Worm (Caenorhabditis elegans) whole organism, mixed stage, embryonic: ENCODE measurements around the gene str-176.

Experiments
- M03D4.4 ChIP-seq: sonication (generic microtip); optimal IDR thresholded peaks from 2 replicates; lab custom pipeline; 2017; ENCODE audit warnings: mild to moderate bottlenecking, missing genetic modification characterization, missing compliant biosample characterization
- bed-3 ChIP-seq: fragments of 200-800 bp; sonication (Bioruptor generic); optimal IDR thresholded peaks from 3 replicates; lab custom pipeline; 2018; ENCODE audit warnings: mild to moderate bottlenecking, missing genetic modification characterization, moderate library complexity, missing compliant biosample characterization
- blmp-1 ChIP-seq: fragments of 150-350 bp; optimal IDR thresholded peaks from 2 replicates; lab custom pipeline; 2014; ENCODE audit warnings: missing biosample characterization, missing genetic modification characterization
- ceh-43 ChIP-seq: fragments of 200-800 bp; sonication (Bioruptor generic); optimal IDR thresholded peaks from 2 replicates; lab custom pipeline; 2018; ENCODE audit warnings: mild to moderate bottlenecking, missing genetic modification characterization, moderate library complexity, missing compliant biosample characterization
- ceh-83 ChIP-seq: fragments of 200-800 bp; sonication (Bioruptor generic); optimal IDR thresholded peaks from 2 replicates; lab custom pipeline; 2018; ENCODE audit warnings: mild to moderate bottlenecking, missing genetic modification characterization, missing compliant biosample characterization
- ces-1 ChIP-seq: fragments of 150-350 bp; optimal IDR thresholded peaks from 2 replicates; lab custom pipeline; 2014; ENCODE audit warnings: missing biosample characterization, missing genetic modification reagents, missing genetic modification characterization
- cnd-1 ChIP-seq: fragments of 200-800 bp; sonication (Bioruptor generic); optimal IDR thresholded peaks from 2 replicates; lab custom pipeline; 2018; ENCODE audit warnings: mild to moderate bottlenecking, missing genetic modification characterization, missing compliant biosample characterization
- drap-1 ChIP-seq: fragments of 200-800 bp; sonication (Bioruptor generic); optimal IDR thresholded peaks from 3 replicates; lab custom pipeline; 2018; ENCODE audit warnings: mild to moderate bottlenecking, missing genetic modification characterization, missing compliant biosample characterization
- elt-1 ChIP-seq: sonication (generic microtip); optimal IDR thresholded peaks from 2 replicates; lab custom pipeline; 2017; ENCODE audit warnings: missing genetic modification characterization, mild to moderate bottlenecking, missing compliant biosample characterization, antibody characterized with exemption, moderate library complexity, borderline replicate concordance; ENCODE audit not compliant: insufficient read depth
- ham-2 ChIP-seq: fragments of 200-800 bp; sonication (Bioruptor generic); optimal IDR thresholded peaks from 2 replicates; lab custom pipeline; 2018; ENCODE audit warnings: mild to moderate bottlenecking, missing genetic modification characterization, missing compliant biosample characterization
- hlh-1 ChIP-seq: fragments of 150-350 bp; optimal IDR thresholded peaks from 2 replicates; lab custom pipeline; 2014; ENCODE audit warnings: missing biosample characterization, missing genetic modification reagents, missing genetic modification characterization
- lin-32 ChIP-seq: fragments of 200-800 bp; sonication (Bioruptor generic); optimal IDR thresholded peaks from 2 replicates; lab custom pipeline; 2018; ENCODE audit warnings: mild to moderate bottlenecking, missing genetic modification characterization, missing compliant biosample characterization
- lsy-2 ChIP-seq: fragments of 150-350 bp; optimal IDR thresholded peaks from 2 replicates; lab custom pipeline; 2014; ENCODE audit warnings: missing biosample characterization, missing genetic modification characterization
- mab-5 ChIP-seq: fragments of 150-350 bp; optimal IDR thresholded peaks from 2 replicates; lab custom pipeline; 2014; ENCODE audit warnings: missing biosample characterization, missing genetic modification characterization
- mep-1 ChIP-seq: fragments of 150-350 bp; optimal IDR thresholded peaks from 2 replicates; lab custom pipeline; 2017; ENCODE audit warnings: missing biosample characterization, missing genetic modification reagents, missing genetic modification characterization, inconsistent platforms
- mls-2 ChIP-seq: sonication (generic microtip); optimal IDR thresholded peaks from 2 replicates; lab custom pipeline; 2016; ENCODE audit warnings: mild to moderate bottlenecking, missing genetic modification characterization, moderate library complexity, missing compliant biosample characterization
- nhr-12 ChIP-seq: fragments of 150-350 bp; optimal IDR thresholded peaks from 2 replicates; lab custom pipeline; 2014; ENCODE audit warnings: missing biosample characterization, missing genetic modification characterization
- nhr-2 ChIP-seq: fragments of 150-350 bp; optimal IDR thresholded peaks from 2 replicates; lab custom pipeline; 2014; ENCODE audit warnings: missing biosample characterization, missing genetic modification characterization
- nhr-237 ChIP-seq: fragments of 150-350 bp; optimal IDR thresholded peaks from 2 replicates; lab custom pipeline; 2014; ENCODE audit warnings: missing biosample characterization, missing genetic modification characterization
- nhr-28 ChIP-seq: fragments of 150-350 bp; optimal IDR thresholded peaks from 2 replicates; lab custom pipeline; 2014; ENCODE audit warnings: missing biosample characterization, missing genetic modification characterization
- pha-4 ChIP-seq: fragments of 150-350 bp; optimal IDR thresholded peaks from 2 replicates; lab custom pipeline; 2018; ENCODE audit warnings: missing biosample characterization, missing genetic modification reagents, missing genetic modification characterization
- sem-2 ChIP-seq: fragments of 200-800 bp; sonication (Bioruptor generic); optimal IDR thresholded peaks from 2 replicates; lab custom pipeline; 2018; ENCODE audit warnings: mild to moderate bottlenecking, missing genetic modification characterization, missing compliant biosample characterization
- snpc-4 ChIP-seq: fragments of 150-350 bp; optimal IDR thresholded peaks from 2 replicates; lab custom pipeline; 2014; ENCODE audit warnings: missing biosample characterization, missing genetic modification characterization
- sptf-1 ChIP-seq: sonication (generic microtip); optimal IDR thresholded peaks from 2 replicates; lab custom pipeline; 2017; ENCODE audit warnings: mild to moderate bottlenecking, missing genetic modification characterization, moderate library complexity, missing compliant biosample characterization
- tbx-8 ChIP-seq: fragments of 200-800 bp; sonication (Bioruptor generic); optimal IDR thresholded peaks from 2 replicates; lab custom pipeline; 2018; ENCODE audit warnings: mild to moderate bottlenecking, missing genetic modification characterization, moderate library complexity, missing compliant biosample characterization
- unc-120 ChIP-seq: sonication (generic microtip); optimal IDR thresholded peaks from 2 replicates; lab custom pipeline; 2017; ENCODE audit warnings: missing genetic modification characterization, missing compliant biosample characterization; ENCODE audit not compliant: poor library complexity, severe bottlenecking
- unc-39 ChIP-seq: fragments of 150-350 bp; optimal IDR thresholded peaks from 2 replicates; lab custom pipeline; 2014; ENCODE audit warnings: missing biosample characterization, missing genetic modification characterization
- zip-8 ChIP-seq: fragments of 150-350 bp; optimal IDR thresholded peaks from 2 replicates; lab custom pipeline; 2014; ENCODE audit warnings: missing biosample characterization, missing genetic modification characterization
- ztf-11 ChIP-seq: fragments of 150-350 bp; optimal IDR thresholded peaks from 2 replicates; lab custom pipeline; 2014; ENCODE audit warnings: missing biosample characterization, missing genetic modification characterization

str-176 gene

ce11 chrIV:8501382-8501781 lies 37.8 kb upstream of the str-176 start, which contains the start of gene C28C12.1:
C28C12.1 (plus strand) TSS chrIV:8501682.
- TF ChIP-seq mep-1 (tag; lab: Kevin White, UChicago) (no peak), nhr-28 (tag; lab: Kevin White, UChicago) (no peak), mls-2 (tag; lab: Kevin White, UChicago) (no peak), zip-8 (tag; lab: Kevin White, UChicago) (no peak), pha-4 (tag; lab: Kevin White, UChicago) (no peak), bed-3 (GFP tag; lab: Kevin White, UChicago) (no peak)

- no peak for TF ChIP-seq hlh-1
- TF ChIP-seq unc-120 (tag; lab: Kevin White, UChicago): no peak
- TF ChIP-seq nhr-28 (tag; lab: Kevin White, UChicago): no peak
- TF ChIP-seq tbx-8 (GFP tag; lab: Kevin White, UChicago): no peak
Observed at ce11 chrIV:8499956-8500355, 36.3 kb upstream of the str-176 start.

ce11 chrIV:8498773-8499360 lies 35.3 kb upstream of the str-176 start, which contains the start of the genes acdh-13 and mesp-1:
acdh-13 (minus strand) TSS chrIV:8498823.
mesp-1 (plus strand) TSS chrIV:8499310.
- TF ChIP-seq ceh-43 (GFP tag; lab: Kevin White, UChicago): no peak
- TF ChIP-seq nhr-237: no peak
- no peak for TF ChIP-seq ham-2 (GFP tag; lab: Kevin White, UChicago)
- TF ChIP-seq mls-2 (tag; lab: Kevin White, UChicago): no peak
- TF ChIP-seq sptf-1: no peak
- no peak for TF ChIP-seq bed-3 (GFP tag; lab: Kevin White, UChicago)
- no peak for TF ChIP-seq sem-2
- TF ChIP-seq unc-39 (tag; lab: Kevin White, UChicago): no peak
- TF ChIP-seq zip-8 (tag; lab: Kevin White, UChicago): no peak
- TF ChIP-seq ces-1: no peak
- TF ChIP-seq lsy-2 (tag; lab: Kevin White, UChicago): no peak
- TF ChIP-seq snpc-4 (tag; lab: Kevin White, UChicago): no peak
- no peak for TF ChIP-seq nhr-2 (tag; lab: Kevin White, UChicago)
- no peak for TF ChIP-seq cnd-1
- no peak for TF ChIP-seq nhr-28 (tag; lab: Kevin White, UChicago)
- TF ChIP-seq, all 35 proteins: peak for 0

- TF ChIP-seq sptf-1: no peak
- TF ChIP-seq mls-2 (tag; lab: Kevin White, UChicago): no peak
- no peak for TF ChIP-seq bed-3 (GFP tag; lab: Kevin White, UChicago)
- TF ChIP-seq pha-4 (tag; lab: Kevin White, UChicago): no peak
Observed at ce11 chrIV:8496263-8496662, 32.6 kb upstream of the str-176 start, which contains the start of gene C28C12.12. C28C12.12 (minus strand) TSS chrIV:8496363.

- TF ChIP-seq unc-120 (tag; lab: Kevin White, UChicago): no peak
- TF ChIP-seq nhr-2 (tag; lab: Kevin White, UChicago): no peak
- TF ChIP-seq sem-2: no peak
- TF ChIP-seq mep-1 (tag; lab: Kevin White, UChicago): no peak
- no peak for TF ChIP-seq zip-8 (tag; lab: Kevin White, UChicago)
- TF ChIP-seq elt-1 (tag; lab: Kevin White, UChicago): no peak
- TF ChIP-seq ces-1: no peak
- no peak for TF ChIP-seq ztf-11
Observed at ce11 chrIV:8492242-8492641, 28.6 kb upstream of the str-176 start, which contains the start of gene sru-7. sru-7 (plus strand) TSS chrIV:8492542.

- TF ChIP-seq drap-1 (GFP tag; lab: Kevin White, UChicago) (no peak), blmp-1 (tag; lab: Kevin White, UChicago) (no peak), zip-8 (tag; lab: Kevin White, UChicago) (no peak), tbx-8 (GFP tag; lab: Kevin White, UChicago) (no peak), unc-120 (tag; lab: Kevin White, UChicago) (no peak), nhr-12 (tag; lab: Kevin White, UChicago) (no peak), mab-5 (tag; lab: Kevin White, UChicago) (no peak), sptf-1 (no peak), nhr-2 (tag; lab: Kevin White, UChicago) (no peak), M03D4.4 (tag; lab: Kevin White, UChicago) (no peak), ceh-83 (no peak), lin-32 (GFP tag; lab: Kevin White, UChicago) (no peak)
Observed at ce11 chrIV:8489915-8490314, 26.3 kb upstream of the str-176 start, which contains the start of gene srlf-2. srlf-2 (plus strand) TSS chrIV:8490215.
